Worm (Caenorhabditis elegans) whole organism, L1 larva: ENCODE results near the gene F11E6.4.

Experiments used
- C04F5.9 ChIP-seq: sonication (generic microtip); optimal IDR thresholded peaks from 2 replicates; lab custom pipeline; 2016; ENCODE audit warnings: missing genetic modification characterization, missing compliant biosample characterization
- C16A3.4 ChIP-seq: fragments of 150-350 bp; optimal IDR thresholded peaks from 2 replicates; lab custom pipeline; 2014; ENCODE audit warnings: missing biosample characterization, missing genetic modification characterization
- F16B12.6 ChIP-seq: fragments of 150-350 bp; optimal IDR thresholded peaks from 2 replicates; lab custom pipeline; 2014; ENCODE audit warnings: missing biosample characterization, missing genetic modification characterization
- aha-1 ChIP-seq: fragments of 150-350 bp; optimal IDR thresholded peaks from 2 replicates; lab custom pipeline; 2014; ENCODE audit warnings: missing biosample characterization, missing genetic modification characterization
- aly-2 ChIP-seq: fragments of 150-350 bp; optimal IDR thresholded peaks from 2 replicates; lab custom pipeline; 2014; ENCODE audit warnings: missing biosample characterization, missing genetic modification characterization
- blmp-1 ChIP-seq: fragments of 150-350 bp; optimal IDR thresholded peaks from 2 replicates; lab custom pipeline; 2014; ENCODE audit warnings: missing biosample characterization, missing genetic modification characterization
- ceh-82 ChIP-seq, 3 experiments: fragments of 150-350 bp in 1 of 3; sonication (generic microtip) in 2 of 3; optimal IDR thresholded peaks; 2 replicates each; lab custom pipeline; 2014 to 2017; ENCODE audit warnings: missing biosample characterization in 3 of 3, missing genetic modification characterization in 3 of 3
- dpl-1 ChIP-seq, 3 experiments: fragments of 150-350 bp in 2 of 3; sonication (generic microtip) in 1 of 3; optimal IDR thresholded peaks; 2 replicates each; lab custom pipeline; 2014 to 2017; ENCODE audit warnings: missing biosample characterization in 3 of 3, missing genetic modification characterization in 3 of 3, missing genetic modification reagents in 3 of 3
- dsc-1 ChIP-seq: sonication (generic microtip); optimal IDR thresholded peaks from 2 replicates; lab custom pipeline; 2016; ENCODE audit warnings: mild to moderate bottlenecking, missing genetic modification characterization, missing compliant biosample characterization
- efl-1 ChIP-seq, 4 experiments: fragments of 150-350 bp; optimal IDR thresholded peaks in 3 of 4; peaks in 1 of 4; 1 replicate in 1 of 4; 2 replicates in 3 of 4; lab custom pipeline; 2014; ENCODE audit warnings: missing biosample characterization in 2 of 4, missing genetic modification characterization in 2 of 4, missing genetic modification reagents in 2 of 4
- efl-3 ChIP-seq: fragments of 200-800 bp; sonication (Bioruptor generic); optimal IDR thresholded peaks from 2 replicates; lab custom pipeline; 2018; ENCODE audit warnings: mild to moderate bottlenecking, missing genetic modification characterization, missing compliant biosample characterization
- egl-13 ChIP-seq: sonication (generic microtip); optimal IDR thresholded peaks from 2 replicates; lab custom pipeline; 2016; ENCODE audit warnings: missing genotype, missing genetic modification reagents, missing genetic modification characterization, missing compliant biosample characterization
- fkh-10 ChIP-seq: sonication (generic microtip); optimal IDR thresholded peaks from 2 replicates; lab custom pipeline; 2017; ENCODE audit warnings: missing biosample characterization, missing genetic modification reagents, missing genetic modification characterization
- fkh-4 ChIP-seq: sonication (generic microtip); optimal IDR thresholded peaks from 2 replicates; lab custom pipeline; 2016; ENCODE audit warnings: missing compliant biosample characterization, missing genetic modification characterization, borderline replicate concordance
- fkh-8 ChIP-seq: sonication (generic microtip); optimal IDR thresholded peaks from 2 replicates; lab custom pipeline; 2016; ENCODE audit warnings: mild to moderate bottlenecking, missing genetic modification characterization, missing compliant biosample characterization
- fos-1 ChIP-seq: fragments of 150-350 bp; optimal IDR thresholded peaks from 2 replicates; lab custom pipeline; 2014; ENCODE audit warnings: missing biosample characterization, missing genetic modification characterization
- hlh-4 ChIP-seq: sonication (generic microtip); optimal IDR thresholded peaks from 2 replicates; lab custom pipeline; 2016; ENCODE audit warnings: mild to moderate bottlenecking, missing genetic modification characterization, missing compliant biosample characterization
- hpl-2 ChIP-seq: fragments of 150-350 bp; optimal IDR thresholded peaks from 2 replicates; lab custom pipeline; 2014; ENCODE audit warnings: missing biosample characterization, missing genetic modification reagents, missing genetic modification characterization
- irx-1 ChIP-seq: sonication (generic microtip); optimal IDR thresholded peaks from 2 replicates; lab custom pipeline; 2016; ENCODE audit warnings: missing genetic modification characterization, missing compliant biosample characterization
- lin-14 ChIP-seq: fragments of 200-800 bp; sonication (Bioruptor generic); optimal IDR thresholded peaks from 2 replicates; lab custom pipeline; 2018; ENCODE audit warnings: mild to moderate bottlenecking, missing genetic modification characterization, moderate library complexity, missing compliant biosample characterization
- lin-35 ChIP-seq, 2 experiments: fragments of 150-350 bp; optimal IDR thresholded peaks; 2 replicates each; lab custom pipeline; 2014; ENCODE audit warnings: missing biosample characterization in 2 of 2, missing genetic modification characterization in 2 of 2, missing genetic modification reagents in 2 of 2
- lin-39 ChIP-seq: fragments of 150-350 bp; optimal IDR thresholded peaks from 2 replicates; lab custom pipeline; 2014; ENCODE audit warnings: missing biosample characterization, missing genetic modification reagents, missing genetic modification characterization
- lir-3 ChIP-seq: sonication (generic microtip); optimal IDR thresholded peaks from 2 replicates; lab custom pipeline; 2016; ENCODE audit warnings: mild to moderate bottlenecking, missing genetic modification characterization, moderate library complexity, missing compliant biosample characterization; ENCODE audit not compliant: poor library complexity
- lsy-2 ChIP-seq, 2 experiments: fragments of 150-350 bp; optimal IDR thresholded peaks; 2 replicates each; lab custom pipeline; 2014; ENCODE audit warnings: missing biosample characterization in 2 of 2, missing genetic modification characterization in 2 of 2
- mep-1 ChIP-seq: fragments of 150-350 bp; optimal IDR thresholded peaks from 2 replicates; lab custom pipeline; 2014; ENCODE audit warnings: missing biosample characterization, missing genetic modification characterization
- nhr-20 ChIP-seq: sonication (generic microtip); optimal IDR thresholded peaks from 2 replicates; lab custom pipeline; 2016; ENCODE audit warnings: mild to moderate bottlenecking, missing genetic modification characterization, missing compliant biosample characterization
- nhr-47 ChIP-seq: sonication (generic microtip); optimal IDR thresholded peaks from 2 replicates; lab custom pipeline; 2016; ENCODE audit warnings: mild to moderate bottlenecking, missing genetic modification characterization, moderate library complexity, missing compliant biosample characterization
- nhr-77 ChIP-seq: fragments of 150-350 bp; optimal IDR thresholded peaks from 2 replicates; lab custom pipeline; 2014; ENCODE audit warnings: missing biosample characterization, missing genetic modification characterization
- nhr-85 ChIP-seq: sonication (generic microtip); peaks from one replicate; lab custom pipeline; 2016; ENCODE audit warnings: missing genetic modification characterization, inconsistent platforms, missing compliant biosample characterization
- nhr-90 ChIP-seq: sonication (generic microtip); optimal IDR thresholded peaks from 2 replicates; lab custom pipeline; 2016; ENCODE audit warnings: mild to moderate bottlenecking, missing genetic modification characterization, missing compliant biosample characterization; ENCODE audit not compliant: poor library complexity
- rnt-1 ChIP-seq: sonication (generic microtip); optimal IDR thresholded peaks from 2 replicates; lab custom pipeline; 2016; ENCODE audit warnings: mild to moderate bottlenecking, missing genetic modification characterization, moderate library complexity, missing compliant biosample characterization
- skn-1 ChIP-seq: fragments of 150-350 bp; optimal IDR thresholded peaks from 2 replicates; lab custom pipeline; 2014; ENCODE audit warnings: missing biosample characterization, missing genetic modification characterization
- snu-23 ChIP-seq: sonication (generic microtip); optimal IDR thresholded peaks from 2 replicates; lab custom pipeline; 2016; ENCODE audit warnings: missing genetic modification characterization, missing compliant biosample characterization
- sup-37 ChIP-seq: fragments of 200-800 bp; sonication (Bioruptor generic); optimal IDR thresholded peaks from 2 replicates; lab custom pipeline; 2018; ENCODE audit warnings: mild to moderate bottlenecking, missing genetic modification characterization, missing compliant biosample characterization
- swsn-7 ChIP-seq: sonication (generic microtip); optimal IDR thresholded peaks from 2 replicates; lab custom pipeline; 2016; ENCODE audit warnings: missing genetic modification characterization, missing compliant biosample characterization
- tbx-2 ChIP-seq: sonication (generic microtip); optimal IDR thresholded peaks from 2 replicates; lab custom pipeline; 2016; ENCODE audit warnings: missing genetic modification characterization, missing compliant biosample characterization
- tlp-1 ChIP-seq: fragments of 150-350 bp; optimal IDR thresholded peaks from 2 replicates; lab custom pipeline; 2014; ENCODE audit warnings: missing biosample characterization, missing genetic modification characterization
- unc-130 ChIP-seq: fragments of 150-350 bp; optimal IDR thresholded peaks from 2 replicates; lab custom pipeline; 2017; ENCODE audit warnings: missing biosample characterization, missing genetic modification characterization, inconsistent platforms
- unc-62 ChIP-seq: fragments of 150-350 bp; optimal IDR thresholded peaks from 2 replicates; lab custom pipeline; 2014; ENCODE audit warnings: missing biosample characterization, missing genetic modification reagents, missing genetic modification characterization
- unc-98 ChIP-seq: fragments of 200-800 bp; sonication (Bioruptor generic); IDR thresholded peaks from 2 replicates; pipeline ENCODE4 v1.3.6; 2022; ENCODE audit warnings: missing genetic modification characterization, missing compliant biosample characterization
- vab-15 ChIP-seq: sonication (generic microtip); optimal IDR thresholded peaks from 2 replicates; lab custom pipeline; 2017; ENCODE audit warnings: missing genotype, mild to moderate bottlenecking, missing genetic modification characterization, missing compliant biosample characterization
- xbp-1 ChIP-seq: sonication (generic microtip); optimal IDR thresholded peaks from 2 replicates; lab custom pipeline; 2016; ENCODE audit warnings: missing genetic modification characterization, missing compliant biosample characterization
- zip-4 ChIP-seq: fragments of 200-800 bp; sonication (Bioruptor generic); optimal IDR thresholded peaks from 2 replicates; lab custom pipeline; 2018; ENCODE audit warnings: mild to moderate bottlenecking, missing genetic modification characterization, moderate library complexity, missing compliant biosample characterization

F11E6.4 gene

DNA sequence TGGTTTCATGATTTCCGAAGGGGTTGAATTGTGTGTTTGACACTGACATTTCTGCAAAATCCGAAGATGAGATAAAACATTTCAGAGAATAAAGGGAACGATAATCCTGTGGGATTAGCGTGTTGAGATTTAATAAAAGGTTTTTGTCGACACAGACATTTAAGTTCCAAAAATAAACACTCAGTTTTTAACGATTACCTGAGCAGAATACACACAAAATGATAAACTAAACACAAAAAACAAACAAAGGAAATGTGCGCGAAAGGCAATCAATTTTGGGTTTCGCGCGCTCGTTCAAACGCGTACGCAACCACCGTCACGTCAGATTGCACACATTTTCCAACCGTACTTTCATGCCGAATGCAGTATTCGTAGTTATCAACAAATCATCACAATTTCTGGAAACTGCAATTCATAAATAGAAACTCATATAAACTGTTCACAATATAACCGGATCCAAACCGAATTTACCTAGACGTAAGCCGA lies 8.9 kb downstream of the F11E6.4 start, which contains the start of gene rif-1.1:
TSS of gene rif-1.1 (minus strand) at position 51 of the 486 bp plus-strand sequence.
- TF ChIP-seq tbx-2 (peak; percentile 36), unc-98 (GFP tag; lab: Robert Waterston, UW) (no peak), lin-39 (tag; lab: Kevin White, UChicago) (no peak), zip-4 (GFP tag; lab: Kevin White, UChicago) (no peak), C04F5.9 (tag; lab: Kevin White, UChicago) (no peak), nhr-20 (tag; lab: Kevin White, UChicago) (peak; percentile 44), dsc-1 (tag; lab: Kevin White, UChicago) (peak; percentile 22), unc-62 (no peak), skn-1 (tag; lab: Kevin White, UChicago) (peak; percentile 52), hpl-2 (GFP tag; lab: Kevin White, UChicago) (peak; percentile 6), dpl-1 (GFP tag; optimal IDR thresholded peaks at IDR 0.05; lab: Kevin White, UChicago) (peak; percentile 91 to 94 (median 92)), egl-13 (tag; lab: Kevin White, UChicago) (no peak), nhr-85 (tag; lab: Kevin White, UChicago) (peak; percentile 5), fkh-10 (GFP tag; lab: Kevin White, UChicago) (no peak), blmp-1 (tag; lab: Kevin White, UChicago) (peak; percentile 42), nhr-90 (tag; lab: Kevin White, UChicago) (peak; percentile 30), C16A3.4 (tag; lab: Kevin White, UChicago) (peak; percentile 70), nhr-47 (tag; lab: Kevin White, UChicago) (peak; percentile 56), hlh-4 (no peak), ceh-82 (tag; optimal IDR thresholded peaks at IDR 0.05; lab: Kevin White, UChicago) (peak in 1 of 3 experiments; percentile 57), irx-1 (no peak), lsy-2 (tag; optimal IDR thresholded peaks at IDR 0.05; lab: Kevin White, UChicago) (peak; percentile 57 to 95), fkh-4 (tag; lab: Kevin White, UChicago) (no peak), swsn-7 (tag; lab: Kevin White, UChicago) (peak; percentile 48), lin-14 (GFP tag; lab: Kevin White, UChicago) (no peak), fkh-8 (tag; lab: Kevin White, UChicago) (peak; percentile 33), rnt-1 (tag; lab: Kevin White, UChicago) (peak; percentile 54), F16B12.6 (tag; lab: Kevin White, UChicago) (peak; percentile 89), lir-3 (tag; lab: Kevin White, UChicago) (no peak), xbp-1 (tag; lab: Kevin White, UChicago) (peak; percentile 17), fos-1 (tag; lab: Kevin White, UChicago) (peak; percentile 19), vab-15 (tag; lab: Kevin White, UChicago) (no peak), unc-130 (tag; lab: Kevin White, UChicago) (peak; percentile 4), sup-37 (GFP tag; lab: Kevin White, UChicago) (no peak), efl-1 (optimal IDR thresholded peaks at IDR 0.05; lab: Kevin White, UChicago) (peak; percentile 93 to 94), efl-1 (GFP tag; optimal IDR thresholded peaks at IDR 0.05 in 1 of 2; lab: Kevin White, UChicago) (peak; percentile 93 to 99), snu-23 (GFP tag; lab: Kevin White, UChicago) (peak; percentile 59), efl-3 (GFP tag; lab: Kevin White, UChicago) (no peak), aly-2 (tag; lab: Kevin White, UChicago) (no peak), nhr-77 (tag; lab: Kevin White, UChicago) (peak; percentile 41), lin-35 (GFP tag; optimal IDR thresholded peaks at IDR 0.05; lab: Kevin White, UChicago) (peak; percentile 91 to 97), aha-1 (no peak), mep-1 (tag; lab: Kevin White, UChicago) (no peak), tlp-1 (tag; lab: Kevin White, UChicago) (no peak)
